Fruit fly (Drosophila melanogaster) whole organism, adult: Measurements from ENCODE around the gene CG43759.

Source experiments
- CG11617 ChIP-seq: fragments of 200-800 bp; sonication (Bioruptor generic); optimal IDR thresholded peaks from 2 replicates; lab custom pipeline; 2017; ENCODE audit warnings: mild to moderate bottlenecking, missing biosample characterization, missing genetic modification reagents, missing genetic modification characterization
- CG12768 ChIP-seq: fragments of 200-800 bp; sonication (Bioruptor generic); optimal IDR thresholded peaks from 2 replicates; lab custom pipeline; 2017; ENCODE audit warnings: missing biosample characterization, missing genetic modification characterization, mild to moderate bottlenecking, moderate library complexity, missing genetic modification reagents
- CG14711 ChIP-seq: fragments of 200-800 bp; sonication (Bioruptor generic); optimal IDR thresholded peaks from 2 replicates; lab custom pipeline; 2018; ENCODE audit warnings: missing biosample characterization, mild to moderate bottlenecking, missing genetic modification characterization, moderate library complexity
- CG1620 ChIP-seq: fragments of 200-800 bp; sonication (Bioruptor generic); optimal IDR thresholded peaks from 2 replicates; lab custom pipeline; 2016; ENCODE audit warnings: missing biosample characterization, missing genetic modification characterization
- CG33017 ChIP-seq: fragments of 200-800 bp; sonication (Bioruptor generic); optimal IDR thresholded peaks from 2 replicates; lab custom pipeline; 2018; ENCODE audit warnings: missing biosample characterization, mild to moderate bottlenecking, missing genetic modification characterization, moderate library complexity
- CG5204 ChIP-seq: fragments of 200-800 bp; sonication (Bioruptor generic); optimal IDR thresholded peaks from 2 replicates; lab custom pipeline; 2016; ENCODE audit warnings: missing biosample characterization, missing genetic modification characterization
- CG7045 ChIP-seq: fragments of 200-800 bp; sonication (Bioruptor generic); optimal IDR thresholded peaks from 2 replicates; lab custom pipeline; 2017; ENCODE audit warnings: missing biosample characterization, mild to moderate bottlenecking, missing genetic modification characterization
- CG7101 ChIP-seq: fragments of 200-800 bp; sonication (Bioruptor generic); optimal IDR thresholded peaks from 2 replicates; lab custom pipeline; 2018; ENCODE audit warnings: missing biosample characterization, mild to moderate bottlenecking, missing genetic modification characterization, moderate library complexity
- Clk ChIP-seq: fragments of 200-800 bp; sonication (Bioruptor generic); optimal IDR thresholded peaks from 2 replicates; lab custom pipeline; 2017; ENCODE audit warnings: missing biosample characterization, missing genetic modification characterization
- Crg-1 ChIP-seq: fragments of 200-800 bp; sonication (Bioruptor generic); optimal IDR thresholded peaks from 2 replicates; lab custom pipeline; 2016; ENCODE audit warnings: missing biosample characterization, missing genetic modification characterization
- Hr96 ChIP-seq: fragments of 200-800 bp; sonication (Bioruptor generic); optimal IDR thresholded peaks from 2 replicates; lab custom pipeline; 2016; ENCODE audit warnings: missing biosample characterization, missing genetic modification characterization
- Mnt ChIP-seq: fragments of 200-800 bp; sonication (Bioruptor generic); optimal IDR thresholded peaks from 2 replicates; lab custom pipeline; 2016; ENCODE audit warnings: missing biosample characterization, mild to moderate bottlenecking, missing genetic modification characterization
- bab1 ChIP-seq: fragments of 200-800 bp; sonication (Bioruptor generic); optimal IDR thresholded peaks from 3 replicates; lab custom pipeline; 2019; ENCODE audit warnings: missing biosample characterization, mild to moderate bottlenecking, missing genetic modification characterization, moderate library complexity
- cic ChIP-seq: fragments of 200-800 bp; sonication (Bioruptor generic); optimal IDR thresholded peaks from 2 replicates; lab custom pipeline; 2017; ENCODE audit warnings: missing biosample characterization, mild to moderate bottlenecking, missing genetic modification characterization, moderate library complexity
- cnc ChIP-seq, 2 experiments: fragments of >200 bp; optimal IDR thresholded peaks; 2 replicates each; lab custom pipeline; 2017
- kay ChIP-seq: fragments of 200-800 bp; sonication (Bioruptor generic); peaks from one replicate; lab custom pipeline; 2016; ENCODE audit warnings: missing biosample characterization, missing genetic modification characterization, borderline replicate concordance
- ovo ChIP-seq: fragments of 200-800 bp; sonication (Bioruptor generic); optimal IDR thresholded peaks from 2 replicates; lab custom pipeline; 2016; ENCODE audit warnings: missing biosample characterization, missing genetic modification characterization
- pad ChIP-seq: fragments of 200-800 bp; sonication (Bioruptor generic); optimal IDR thresholded peaks from 3 replicates; lab custom pipeline; 2017; ENCODE audit warnings: missing biosample characterization, missing genetic modification characterization, mild to moderate bottlenecking, moderate library complexity, missing genetic modification reagents
- tj ChIP-seq: fragments of 200-800 bp; sonication (Bioruptor generic); optimal IDR thresholded peaks from 3 replicates; lab custom pipeline; 2017; ENCODE audit warnings: missing biosample characterization, mild to moderate bottlenecking, missing genetic modification characterization, moderate library complexity
- toe ChIP-seq: fragments of 200-800 bp; sonication (Bioruptor generic); optimal IDR thresholded peaks from 2 replicates; lab custom pipeline; 2016; ENCODE audit warnings: missing biosample characterization, missing genetic modification characterization

CG43759 gene

DNA sequence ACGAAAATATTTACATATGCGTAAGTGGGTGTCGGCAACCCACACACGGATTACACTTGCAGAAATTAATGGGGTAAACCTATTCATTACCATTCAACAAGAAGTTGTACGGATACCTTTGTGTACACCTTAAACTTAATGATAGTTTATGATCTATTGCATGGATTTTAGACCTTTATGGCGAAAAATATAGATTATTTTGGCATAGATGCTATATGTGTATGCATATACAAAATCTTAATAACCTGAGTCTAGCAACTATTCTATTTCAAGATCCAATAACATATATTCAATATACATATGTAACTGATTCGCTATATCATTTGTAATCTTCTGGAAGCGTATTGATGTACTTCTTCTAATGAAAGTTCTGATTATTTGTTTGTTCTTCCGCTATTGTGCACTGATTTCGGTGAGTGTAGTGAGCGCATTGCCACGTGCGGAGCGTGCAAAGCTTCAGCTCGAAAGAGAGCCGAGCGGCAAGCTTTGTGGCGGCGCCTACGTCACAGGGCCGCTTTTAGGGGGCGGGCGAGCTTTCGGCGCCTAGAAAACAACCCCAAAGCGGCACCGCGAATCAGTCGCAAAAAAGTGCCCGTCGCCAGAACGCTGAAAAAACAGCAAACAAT, 30.2 kb upstream of the CG43759 start, which contains the start of gene CG7378:
CG7378 (plus strand) TSS at position 576 of the 626 bp plus-strand sequence.
- TF ChIP-seq Hr96 (peak; percentile 32), CG7045 (GFP tag; lab: Kevin White, UChicago) (peak; percentile 34), CG14711 (tag; lab: Kevin White, UChicago) (no peak), pad (GFP tag; lab: Kevin White, UChicago) (peak; percentile 32), kay (no peak), cic (GFP tag; lab: Kevin White, UChicago) (peak; percentile 10), CG12768 (peak; percentile 39), CG33017 (no peak), cnc (optimal IDR thresholded peaks at IDR 0.05; lab: Kevin White, UChicago) (no peak), bab1 (GFP tag; lab: Kevin White, UChicago) (no peak), toe (peak; percentile 65), Clk (GFP tag; lab: Kevin White, UChicago) (no peak), CG1620 (GFP tag; lab: Kevin White, UChicago) (no peak), tj (GFP tag; lab: Kevin White, UChicago) (peak; percentile 34), CG11617 (GFP tag; lab: Kevin White, UChicago) (peak; percentile 71), CG7101 (tag; lab: Kevin White, UChicago) (peak; percentile 45), ovo (GFP tag; lab: Kevin White, UChicago) (no peak), Mnt (GFP tag; lab: Kevin White, UChicago) (peak; percentile 76), CG5204 (GFP tag; lab: Kevin White, UChicago) (peak; percentile 55), Crg-1 (GFP tag; lab: Kevin White, UChicago) (peak; percentile 4)

DNA sequence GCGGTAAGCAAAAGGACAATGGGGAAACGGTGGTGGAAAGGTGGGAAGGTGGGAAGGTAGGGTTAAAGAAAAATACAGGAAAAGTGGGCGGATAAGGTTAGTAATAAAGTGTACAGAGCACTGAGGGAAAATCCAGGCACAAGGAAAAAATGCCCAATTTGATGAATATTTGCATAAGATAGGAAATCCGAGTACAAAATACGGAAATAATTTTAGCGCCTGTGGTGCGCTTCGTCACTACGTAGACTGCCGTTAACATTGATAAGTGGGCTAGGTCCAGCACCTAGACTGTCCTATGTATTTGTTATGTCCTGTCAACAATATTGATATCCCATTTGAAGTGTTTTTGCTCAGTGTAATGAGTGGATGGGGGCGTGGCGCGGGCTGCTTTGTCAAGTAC, 29.2 kb upstream of the CG43759 start:
- no peak for TF ChIP-seq Hr96
- TF ChIP-seq toe, result no peak
- no peak for TF ChIP-seq CG11617 (GFP tag; lab: Kevin White, UChicago)
- no peak for TF ChIP-seq CG1620 (GFP tag; lab: Kevin White, UChicago)
- TF ChIP-seq CG12768, result no peak
- no peak for TF ChIP-seq ovo (GFP tag; lab: Kevin White, UChicago)
- no peak for TF ChIP-seq CG33017
- TF ChIP-seq tj (GFP tag; lab: Kevin White, UChicago), result no peak
- no peak for TF ChIP-seq kay
- TF ChIP-seq bab1 (GFP tag; lab: Kevin White, UChicago), result no peak
- TF ChIP-seq CG7045 (GFP tag; lab: Kevin White, UChicago), result no peak
- TF ChIP-seq cic (GFP tag; lab: Kevin White, UChicago), result no peak
- no peak for TF ChIP-seq CG14711 (tag; lab: Kevin White, UChicago)
- TF ChIP-seq Mnt (GFP tag; lab: Kevin White, UChicago), result no peak
- no peak for TF ChIP-seq CG7101 (tag; lab: Kevin White, UChicago)

DNA sequence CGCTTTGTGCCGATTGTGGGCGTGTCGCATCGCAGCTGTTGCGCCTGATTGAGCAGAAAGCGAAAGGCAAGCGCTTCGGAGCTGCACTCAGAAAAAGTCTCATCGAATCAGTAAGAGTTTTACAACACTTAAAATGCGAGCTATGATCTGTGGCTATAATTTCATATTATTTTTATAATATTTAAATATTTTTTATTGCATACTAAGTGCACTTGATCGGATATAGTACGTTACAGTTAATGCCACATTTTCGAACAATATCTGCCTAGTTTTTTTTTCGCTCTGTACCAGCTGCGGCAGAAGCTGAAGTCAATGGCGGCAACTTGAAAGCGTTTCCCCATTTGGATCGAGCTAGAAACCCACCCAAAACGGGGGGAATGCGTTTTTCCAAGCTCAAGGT, 27.3 kb upstream of the CG43759 start:
- TF ChIP-seq pad (GFP tag; lab: Kevin White, UChicago), result no peak
- TF ChIP-seq CG7101 (tag; lab: Kevin White, UChicago), result no peak
- TF ChIP-seq tj (GFP tag; lab: Kevin White, UChicago), result no peak
- TF ChIP-seq bab1 (GFP tag; lab: Kevin White, UChicago), result no peak
- TF ChIP-seq kay, result no peak
- no peak for TF ChIP-seq ovo (GFP tag; lab: Kevin White, UChicago)
- no peak for TF ChIP-seq Hr96
- no peak for TF ChIP-seq Crg-1 (GFP tag; lab: Kevin White, UChicago)
- no peak for TF ChIP-seq CG5204 (GFP tag; lab: Kevin White, UChicago)
- no peak for TF ChIP-seq CG14711 (tag; lab: Kevin White, UChicago)
- TF ChIP-seq cic (GFP tag; lab: Kevin White, UChicago), result no peak
- no peak for TF ChIP-seq Clk (GFP tag; lab: Kevin White, UChicago)
- TF ChIP-seq cnc (optimal IDR thresholded peaks at IDR 0.05; lab: Kevin White, UChicago), result no peak

DNA sequence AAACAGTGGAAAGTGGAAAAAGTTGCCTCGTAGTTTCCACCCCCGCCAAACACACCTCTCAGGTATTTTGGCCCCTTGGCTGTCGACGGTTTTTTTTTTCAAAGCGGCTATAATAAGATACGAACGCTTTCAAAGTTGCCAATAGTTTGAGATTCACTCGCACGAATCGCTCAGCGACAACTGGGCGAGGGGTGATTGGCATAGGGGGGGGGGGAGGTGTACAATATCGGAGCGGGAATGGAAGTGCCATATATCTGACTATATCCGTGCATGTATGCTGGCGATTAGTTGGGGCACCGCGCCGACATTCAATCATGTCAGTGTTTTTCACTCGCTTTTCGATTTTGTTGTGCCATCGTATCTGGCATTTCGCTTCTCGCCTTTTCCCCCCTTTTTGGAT, 25.0 kb upstream of the CG43759 start:
- TF ChIP-seq Clk (GFP tag; lab: Kevin White, UChicago), result no peak
- TF ChIP-seq tj (GFP tag; lab: Kevin White, UChicago), result no peak
- no peak for TF ChIP-seq CG11617 (GFP tag; lab: Kevin White, UChicago)
- no peak for TF ChIP-seq pad (GFP tag; lab: Kevin White, UChicago)
- TF ChIP-seq CG5204 (GFP tag; lab: Kevin White, UChicago), result no peak
- TF ChIP-seq kay, result no peak
- TF ChIP-seq CG14711 (tag; lab: Kevin White, UChicago), result no peak
- TF ChIP-seq cnc (optimal IDR thresholded peaks at IDR 0.05; lab: Kevin White, UChicago), result no peak
- no peak for TF ChIP-seq CG7101 (tag; lab: Kevin White, UChicago)
- TF ChIP-seq Mnt (GFP tag; lab: Kevin White, UChicago), result no peak
- no peak for TF ChIP-seq ovo (GFP tag; lab: Kevin White, UChicago)
- TF ChIP-seq cic (GFP tag; lab: Kevin White, UChicago), result no peak
- no peak for TF ChIP-seq Hr96
- no peak for TF ChIP-seq CG7045 (GFP tag; lab: Kevin White, UChicago)
- TF ChIP-seq CG1620 (GFP tag; lab: Kevin White, UChicago), result no peak
- no peak for TF ChIP-seq CG33017
- no peak for TF ChIP-seq CG12768

DNA sequence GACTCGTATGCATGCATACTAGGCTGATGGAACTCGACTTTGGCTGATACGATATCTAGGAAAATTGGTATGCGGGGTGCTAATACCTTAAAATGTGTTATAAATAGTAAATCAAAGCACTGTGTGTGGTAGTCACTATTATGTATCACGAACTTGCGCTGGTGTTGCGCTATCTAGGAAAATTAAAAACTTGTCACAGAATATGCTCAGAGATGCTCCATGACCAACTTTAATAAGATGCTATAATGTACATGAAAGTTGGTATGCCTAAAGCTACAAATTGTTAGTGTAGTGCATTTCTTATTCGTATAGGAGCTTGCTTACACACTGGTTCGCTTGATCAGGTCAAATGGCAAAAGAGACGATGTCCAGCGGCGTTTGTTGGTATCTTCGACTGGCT, 19.3 kb upstream of the CG43759 start:
- TF ChIP-seq CG11617 (GFP tag; lab: Kevin White, UChicago), result no peak
- no peak for TF ChIP-seq CG12768
- TF ChIP-seq toe, result no peak
- no peak for TF ChIP-seq CG7101 (tag; lab: Kevin White, UChicago)
- TF ChIP-seq cnc (optimal IDR thresholded peaks at IDR 0.05; lab: Kevin White, UChicago), result no peak
- no peak for TF ChIP-seq Clk (GFP tag; lab: Kevin White, UChicago)
- TF ChIP-seq CG7045 (GFP tag; lab: Kevin White, UChicago), result no peak
- TF ChIP-seq CG14711 (tag; lab: Kevin White, UChicago), result no peak
- no peak for TF ChIP-seq kay
- TF ChIP-seq tj (GFP tag; lab: Kevin White, UChicago), result no peak
- TF ChIP-seq CG1620 (GFP tag; lab: Kevin White, UChicago), result no peak
- no peak for TF ChIP-seq pad (GFP tag; lab: Kevin White, UChicago)
- no peak for TF ChIP-seq CG5204 (GFP tag; lab: Kevin White, UChicago)
- TF ChIP-seq bab1 (GFP tag; lab: Kevin White, UChicago), result no peak
- no peak for TF ChIP-seq cic (GFP tag; lab: Kevin White, UChicago)
- TF ChIP-seq Crg-1 (GFP tag; lab: Kevin White, UChicago), result no peak
